Fruit fly (Drosophila melanogaster): Measurements from ENCODE around the gene GMF.

Gene GMF

dm6 chr2L:16307026-16307703 lies 4.4 kb upstream of the GMF start, which contains the start of the genes CG5861 and Syx5 (continued):
- TF ChIP-seq salm (tag; optimal IDR thresholded peaks at IDR 0.05) (peak; percentile 45), CG7372 (GFP tag; IDR thresholded peaks at IDR 0.05) (0 out of 2 replicates have a peak, but pooled peaks have one; percentile 30), nerfin-1 (tag; optimal IDR thresholded peaks at IDR 0.05) (peak; percentile 40), mam (GFP tag; optimal IDR thresholded peaks at IDR 0.05) (no peak), wor (GFP tag; IDR thresholded peaks at IDR 0.05) (no peak), CG12942 (GFP tag; optimal IDR thresholded peaks at IDR 0.05) (peak; percentile 28), Deaf1 (tag; optimal IDR thresholded peaks at IDR 0.05) (no peak), CG17186 (GFP tag; optimal IDR thresholded peaks at IDR 0.05) (no peak), fd64A (GFP tag; optimal IDR thresholded peaks at IDR 0.05) (no peak), run (tag; optimal IDR thresholded peaks at IDR 0.05) (no peak), ken (GFP tag; IDR thresholded peaks at IDR 0.05) (0 out of 3 replicates have a peak, but pooled peaks have one; percentile 22), zfh2 (GFP tag; optimal IDR thresholded peaks at IDR 0.05) (peak; percentile 28), CG13775 (GFP tag; optimal IDR thresholded peaks at IDR 0.05) (peak; percentile 64), CG4820 (GFP tag; optimal IDR thresholded peaks at IDR 0.05) (peak; percentile 17), CG2712 (tag; optimal IDR thresholded peaks at IDR 0.05) (peak; percentile 79), CoRest (tag; optimal IDR thresholded peaks at IDR 0.05) (peak; percentile 72), zen2 (GFP tag; IDR thresholded peaks at IDR 0.05; ENCODE audit: partially characterized antibody) (no peak; the same call in 2 of the 3 replicates), gce (GFP tag; IDR thresholded peaks at IDR 0.05) (no peak), CG31365 (tag; optimal IDR thresholded peaks at IDR 0.05) (no peak), Atf3 (GFP tag; optimal IDR thresholded peaks at IDR 0.05) (no peak), CG13894 (tag; optimal IDR thresholded peaks at IDR 0.05) (no peak), CG8924 (tag; optimal IDR thresholded peaks at IDR 0.05) (peak; percentile 79), kay (GFP tag; optimal IDR thresholded peaks at IDR 0.05) (peak; percentile 23), abd-A (tag; optimal IDR thresholded peaks at IDR 0.05) (no peak), Nf-YB (GFP tag; optimal IDR thresholded peaks at IDR 0.05) (peak; percentile 5), gem (tag; optimal IDR thresholded peaks at IDR 0.05) (peak; percentile 76), Mrtf (GFP tag; IDR thresholded peaks at IDR 0.05) (no peak), nerfin-2 (GFP tag; IDR thresholded peaks at IDR 0.05; ENCODE audit: partially characterized antibody) (peak; percentile 77), exex (tag; optimal IDR thresholded peaks at IDR 0.05) (peak; percentile 63), hth (optimal IDR thresholded peaks at IDR 0.05) (no peak), CG18011 (GFP tag; optimal IDR thresholded peaks at IDR 0.05) (peak; percentile 57), ssp (GFP tag; IDR thresholded peaks at IDR 0.05) (0 out of 2 replicates have a peak, but pooled peaks have one; percentile 28), HLH54F (GFP tag; optimal IDR thresholded peaks at IDR 0.05) (no peak), CG5953 (GFP tag; IDR thresholded peaks at IDR 0.05) (no peak), tx (GFP tag; optimal IDR thresholded peaks at IDR 0.05) (no peak), CG4282 (GFP tag; optimal IDR thresholded peaks at IDR 0.05) (no peak), Side (GFP tag; optimal IDR thresholded peaks at IDR 0.05) (no peak), crp (GFP tag; optimal IDR thresholded peaks at IDR 0.05) (peak in 1 of 2 experiments; percentile 75), CG8388 (GFP tag; optimal IDR thresholded peaks at IDR 0.05) (peak; percentile 47), eyg (GFP tag; optimal IDR thresholded peaks at IDR 0.05) (no peak), Hr3 (GFP tag; optimal IDR thresholded peaks at IDR 0.05) (peak; percentile 65), Meics (GFP tag; optimal IDR thresholded peaks at IDR 0.05) (peak; percentile 65), CG34224 (GFP tag; IDR thresholded peaks at IDR 0.05; ENCODE audit: partially characterized antibody) (peak; percentile 92), Med (GFP tag) (peak; percentile 48), CG16813 (GFP tag; IDR thresholded peaks at IDR 0.05; ENCODE audit: partially characterized antibody) (peak; percentile 87), repo (GFP tag; optimal IDR thresholded peaks at IDR 0.05) (no peak), Ravus (GFP tag; IDR thresholded peaks at IDR 0.05) (no peak), HHEX (GFP tag; optimal IDR thresholded peaks at IDR 0.05) (no peak), sqz (GFP tag; optimal IDR thresholded peaks at IDR 0.05) (peak; percentile 88), NC2β (GFP tag; optimal IDR thresholded peaks at IDR 0.05) (no peak)

Measured in whole organism, embryonic.